Worm (Caenorhabditis elegans) whole organism, L1 larva: Measurements from ENCODE around the gene C05C10.3.

Experiments used
- C34B4.2 ChIP-seq: sonication (generic microtip); optimal IDR thresholded peaks from 2 replicates; lab custom pipeline; 2017; ENCODE audit warnings: mild to moderate bottlenecking, missing genetic modification characterization, missing compliant biosample characterization
- aly-2 ChIP-seq: fragments of 150-350 bp; optimal IDR thresholded peaks from 2 replicates; lab custom pipeline; 2014; ENCODE audit warnings: missing biosample characterization, missing genetic modification characterization
- blmp-1 ChIP-seq: fragments of 150-350 bp; optimal IDR thresholded peaks from 2 replicates; lab custom pipeline; 2014; ENCODE audit warnings: missing biosample characterization, missing genetic modification characterization
- ces-1 ChIP-seq: fragments of 150-350 bp; optimal IDR thresholded peaks from 2 replicates; lab custom pipeline; 2014; ENCODE audit warnings: missing biosample characterization, missing genetic modification reagents, missing genetic modification characterization
- dpl-1 ChIP-seq, 3 experiments: fragments of 150-350 bp in 2 of 3; sonication (generic microtip) in 1 of 3; optimal IDR thresholded peaks; 2 replicates each; lab custom pipeline; 2014 to 2017; ENCODE audit warnings: missing biosample characterization in 3 of 3, missing genetic modification characterization in 3 of 3, missing genetic modification reagents in 3 of 3
- dsc-1 ChIP-seq: sonication (generic microtip); optimal IDR thresholded peaks from 2 replicates; lab custom pipeline; 2016; ENCODE audit warnings: mild to moderate bottlenecking, missing genetic modification characterization, missing compliant biosample characterization
- efl-1 ChIP-seq, 4 experiments: fragments of 150-350 bp; optimal IDR thresholded peaks in 3 of 4; peaks in 1 of 4; 1 replicate in 1 of 4; 2 replicates in 3 of 4; lab custom pipeline; 2014; ENCODE audit warnings: missing biosample characterization in 2 of 4, missing genetic modification characterization in 2 of 4, missing genetic modification reagents in 2 of 4
- efl-3 ChIP-seq: fragments of 200-800 bp; sonication (Bioruptor generic); optimal IDR thresholded peaks from 2 replicates; lab custom pipeline; 2018; ENCODE audit warnings: mild to moderate bottlenecking, missing genetic modification characterization, missing compliant biosample characterization
- egl-27 ChIP-seq, 2 experiments: fragments of 150-350 bp in 1 of 2; sonication (generic microtip); optimal IDR thresholded peaks; 3 replicates each; lab custom pipeline; 2017 to 2018; ENCODE audit warnings: missing biosample characterization in 2 of 2, missing genetic modification characterization in 2 of 2, missing genetic modification reagents in 2 of 2
- elt-3 ChIP-seq, 6 experiments: fragments of 150-350 bp in 1 of 6; sonication (generic microtip); optimal IDR thresholded peaks; 2 replicates each; lab custom pipeline; 2017 to 2018; ENCODE audit warnings: missing biosample characterization in 6 of 6, missing genetic modification characterization in 6 of 6, inconsistent platforms in 1 of 6
- ets-5 ChIP-seq: fragments of 200-800 bp; sonication (Bioruptor generic); IDR thresholded peaks from 2 replicates; pipeline ENCODE4 v1.3.6; 2022; ENCODE audit warnings: missing genetic modification characterization, missing compliant biosample characterization
- fkh-4 ChIP-seq: sonication (generic microtip); optimal IDR thresholded peaks from 2 replicates; lab custom pipeline; 2016; ENCODE audit warnings: missing compliant biosample characterization, missing genetic modification characterization, borderline replicate concordance
- fkh-8 ChIP-seq: sonication (generic microtip); optimal IDR thresholded peaks from 2 replicates; lab custom pipeline; 2016; ENCODE audit warnings: mild to moderate bottlenecking, missing genetic modification characterization, missing compliant biosample characterization
- grh-1 ChIP-seq: fragments of 200-800 bp; sonication (Bioruptor generic); IDR thresholded peaks from 2 replicates; pipeline ENCODE4 v1.3.6; 2022; ENCODE audit warnings: missing genetic modification reagents, missing genetic modification characterization, missing compliant biosample characterization
- hlh-4 ChIP-seq: sonication (generic microtip); optimal IDR thresholded peaks from 2 replicates; lab custom pipeline; 2016; ENCODE audit warnings: mild to moderate bottlenecking, missing genetic modification characterization, missing compliant biosample characterization
- hpl-2 ChIP-seq: fragments of 150-350 bp; optimal IDR thresholded peaks from 2 replicates; lab custom pipeline; 2014; ENCODE audit warnings: missing biosample characterization, missing genetic modification reagents, missing genetic modification characterization
- irx-1 ChIP-seq: sonication (generic microtip); optimal IDR thresholded peaks from 2 replicates; lab custom pipeline; 2016; ENCODE audit warnings: missing genetic modification characterization, missing compliant biosample characterization
- isw-1 ChIP-seq: fragments of 200-800 bp; sonication (Bioruptor generic); IDR thresholded peaks from 2 replicates; pipeline ENCODE4 v1.3.6; 2022; ENCODE audit warnings: missing genetic modification characterization, missing compliant biosample characterization
- lin-13 ChIP-seq: fragments of 150-350 bp; optimal IDR thresholded peaks from 2 replicates; lab custom pipeline; 2014; ENCODE audit warnings: missing biosample characterization, missing genetic modification reagents, missing genetic modification characterization
- lin-14 ChIP-seq: fragments of 200-800 bp; sonication (Bioruptor generic); optimal IDR thresholded peaks from 2 replicates; lab custom pipeline; 2018; ENCODE audit warnings: mild to moderate bottlenecking, missing genetic modification characterization, moderate library complexity, missing compliant biosample characterization
- lin-35 ChIP-seq, 2 experiments: fragments of 150-350 bp; optimal IDR thresholded peaks; 2 replicates each; lab custom pipeline; 2014; ENCODE audit warnings: missing biosample characterization in 2 of 2, missing genetic modification characterization in 2 of 2, missing genetic modification reagents in 2 of 2
- lin-39 ChIP-seq: fragments of 150-350 bp; optimal IDR thresholded peaks from 2 replicates; lab custom pipeline; 2014; ENCODE audit warnings: missing biosample characterization, missing genetic modification reagents, missing genetic modification characterization
- lsy-2 ChIP-seq, 2 experiments: fragments of 150-350 bp; optimal IDR thresholded peaks; 2 replicates each; lab custom pipeline; 2014; ENCODE audit warnings: missing biosample characterization in 2 of 2, missing genetic modification characterization in 2 of 2
- mdl-1 ChIP-seq, 2 experiments: fragments of 150-350 bp; optimal IDR thresholded peaks; 2 replicates each; lab custom pipeline; 2014 to 2017; ENCODE audit warnings: missing biosample characterization in 2 of 2, missing genetic modification characterization in 2 of 2, inconsistent platforms in 1 of 2
- mef-2 ChIP-seq: fragments of 150-350 bp; optimal IDR thresholded peaks from 2 replicates; lab custom pipeline; 2014; ENCODE audit warnings: missing biosample characterization, missing genetic modification characterization
- mep-1 ChIP-seq: fragments of 150-350 bp; optimal IDR thresholded peaks from 2 replicates; lab custom pipeline; 2014; ENCODE audit warnings: missing biosample characterization, missing genetic modification characterization
- nhr-12 ChIP-seq: sonication (generic microtip); optimal IDR thresholded peaks from 2 replicates; lab custom pipeline; 2017; ENCODE audit warnings: missing biosample characterization, missing genetic modification characterization
- nhr-19 ChIP-seq: fragments of 200-800 bp; sonication (Bioruptor generic); conservative IDR thresholded peaks from 2 replicates; pipeline ENCODE4 v1.3.6; 2022; ENCODE audit warnings: missing genetic modification characterization, missing compliant biosample characterization
- nhr-237 ChIP-seq: fragments of 150-350 bp; optimal IDR thresholded peaks from 2 replicates; lab custom pipeline; 2014; ENCODE audit warnings: missing biosample characterization, missing genetic modification characterization
- nhr-47 ChIP-seq: sonication (generic microtip); optimal IDR thresholded peaks from 2 replicates; lab custom pipeline; 2016; ENCODE audit warnings: mild to moderate bottlenecking, missing genetic modification characterization, moderate library complexity, missing compliant biosample characterization
- nhr-77 ChIP-seq: fragments of 150-350 bp; optimal IDR thresholded peaks from 2 replicates; lab custom pipeline; 2014; ENCODE audit warnings: missing biosample characterization, missing genetic modification characterization
- nhr-84 ChIP-seq: sonication (generic microtip); optimal IDR thresholded peaks from 2 replicates; lab custom pipeline; 2017; ENCODE audit warnings: missing biosample characterization, missing genetic modification characterization
- nhr-85 ChIP-seq: sonication (generic microtip); peaks from one replicate; lab custom pipeline; 2016; ENCODE audit warnings: missing genetic modification characterization, inconsistent platforms, missing compliant biosample characterization
- nhr-90 ChIP-seq: sonication (generic microtip); optimal IDR thresholded peaks from 2 replicates; lab custom pipeline; 2016; ENCODE audit warnings: mild to moderate bottlenecking, missing genetic modification characterization, missing compliant biosample characterization; ENCODE audit not compliant: poor library complexity
- pag-3 ChIP-seq: sonication (generic microtip); optimal IDR thresholded peaks from 2 replicates; lab custom pipeline; 2017; ENCODE audit warnings: missing genetic modification characterization, mild to moderate bottlenecking, missing compliant biosample characterization, antibody characterized with exemption, borderline replicate concordance; ENCODE audit not compliant: insufficient read depth
- rnt-1 ChIP-seq: sonication (generic microtip); optimal IDR thresholded peaks from 2 replicates; lab custom pipeline; 2016; ENCODE audit warnings: mild to moderate bottlenecking, missing genetic modification characterization, moderate library complexity, missing compliant biosample characterization
- skn-1 ChIP-seq: fragments of 150-350 bp; optimal IDR thresholded peaks from 2 replicates; lab custom pipeline; 2014; ENCODE audit warnings: missing biosample characterization, missing genetic modification characterization
- snpc-4 ChIP-seq: fragments of 150-350 bp; optimal IDR thresholded peaks from 2 replicates; lab custom pipeline; 2014; ENCODE audit warnings: missing biosample characterization, missing genetic modification characterization
- sox-4 ChIP-seq: sonication (generic microtip); optimal IDR thresholded peaks from 2 replicates; lab custom pipeline; 2016; ENCODE audit warnings: missing genetic modification characterization, missing compliant biosample characterization
- sup-37 ChIP-seq: fragments of 200-800 bp; sonication (Bioruptor generic); optimal IDR thresholded peaks from 2 replicates; lab custom pipeline; 2018; ENCODE audit warnings: mild to moderate bottlenecking, missing genetic modification characterization, missing compliant biosample characterization
- swsn-7 ChIP-seq: sonication (generic microtip); optimal IDR thresholded peaks from 2 replicates; lab custom pipeline; 2016; ENCODE audit warnings: missing genetic modification characterization, missing compliant biosample characterization
- tlp-1 ChIP-seq: fragments of 150-350 bp; optimal IDR thresholded peaks from 2 replicates; lab custom pipeline; 2014; ENCODE audit warnings: missing biosample characterization, missing genetic modification characterization
- unc-130 ChIP-seq: fragments of 150-350 bp; optimal IDR thresholded peaks from 2 replicates; lab custom pipeline; 2017; ENCODE audit warnings: missing biosample characterization, missing genetic modification characterization, inconsistent platforms
- unc-62 ChIP-seq: fragments of 150-350 bp; optimal IDR thresholded peaks from 2 replicates; lab custom pipeline; 2014; ENCODE audit warnings: missing biosample characterization, missing genetic modification reagents, missing genetic modification characterization
- unc-86 ChIP-seq: sonication (generic microtip); optimal IDR thresholded peaks from 2 replicates; lab custom pipeline; 2016; ENCODE audit warnings: missing genetic modification characterization, missing compliant biosample characterization
- vab-15 ChIP-seq: sonication (generic microtip); optimal IDR thresholded peaks from 2 replicates; lab custom pipeline; 2017; ENCODE audit warnings: missing genotype, mild to moderate bottlenecking, missing genetic modification characterization, missing compliant biosample characterization
- zag-1 ChIP-seq: fragments of 150-350 bp; optimal IDR thresholded peaks from 2 replicates; lab custom pipeline; 2014; ENCODE audit warnings: missing biosample characterization, missing genetic modification characterization
- ztf-4 ChIP-seq: fragments of 150-350 bp; optimal IDR thresholded peaks from 2 replicates; lab custom pipeline; 2014; ENCODE audit warnings: missing biosample characterization, missing genetic modification characterization

C05C10.3 gene

ce11 chrII:9892409-9892808, 44.3 kb downstream of the C05C10.3 start, which contains the start of gene C08H9.16 (continued):
- TF ChIP-seq unc-62 (GFP tag; lab: Kevin White, UChicago) (no peak), ets-5 (GFP tag; lab: Robert Waterston, UW) (no peak), egl-27 (tag; optimal IDR thresholded peaks at IDR 0.05; lab: Kevin White, UChicago) (no peak), isw-1 (GFP tag; lab: Robert Waterston, UW) (peak; percentile 9; the same call in 1 of the 2 replicates), elt-3 (tag; optimal IDR thresholded peaks at IDR 0.05; lab: Kevin White, UChicago) (peak in 1 of 6 experiments; percentile 68), ces-1 (GFP tag; lab: Kevin White, UChicago) (no peak), hlh-4 (tag; lab: Kevin White, UChicago) (no peak), nhr-237 (tag; lab: Kevin White, UChicago) (no peak), unc-130 (no peak), nhr-12 (tag; lab: Kevin White, UChicago) (no peak), nhr-90 (tag; lab: Kevin White, UChicago) (no peak), pag-3 (no peak), mef-2 (no peak), grh-1 (peak; percentile 86), fkh-4 (no peak), zag-1 (no peak), rnt-1 (tag; lab: Kevin White, UChicago) (peak; percentile 17), dsc-1 (tag; lab: Kevin White, UChicago) (no peak), tlp-1 (tag; lab: Kevin White, UChicago) (no peak), nhr-19 (GFP tag; lab: Robert Waterston, UW) (peak; percentile 24; the same call in 1 of the 2 replicates), unc-86 (tag; lab: Kevin White, UChicago) (no peak), lin-35 (GFP tag; optimal IDR thresholded peaks at IDR 0.05; lab: Kevin White, UChicago) (peak; percentile 30 to 71), lin-13 (GFP tag; lab: Kevin White, UChicago) (no peak), nhr-47 (no peak), sox-4 (tag; lab: Kevin White, UChicago) (no peak), C34B4.2 (tag; lab: Kevin White, UChicago) (no peak), irx-1 (tag; lab: Kevin White, UChicago) (peak; percentile 1), snpc-4 (tag; lab: Kevin White, UChicago) (no peak), swsn-7 (tag; lab: Kevin White, UChicago) (peak; percentile 7), aly-2 (tag; lab: Kevin White, UChicago) (no peak)

ce11 chrII:9891823-9892222, 44.9 kb downstream of the C05C10.3 start:
- no peak for TF ChIP-seq efl-1 (optimal IDR thresholded peaks at IDR 0.05; lab: Kevin White, UChicago)
- peak in 1 of 2 experiments; percentile 90 for TF ChIP-seq efl-1 (GFP tag; optimal IDR thresholded peaks at IDR 0.05 in 1 of 2; lab: Kevin White, UChicago)
- TF ChIP-seq nhr-19 (GFP tag; lab: Robert Waterston, UW), result no peak
- TF ChIP-seq mep-1 (tag; lab: Kevin White, UChicago), result no peak
- no peak for TF ChIP-seq rnt-1 (tag; lab: Kevin White, UChicago)
- TF ChIP-seq ztf-4 (tag; lab: Kevin White, UChicago), result no peak
- TF ChIP-seq nhr-85 (tag; lab: Kevin White, UChicago), result peak; percentile 1

ce11 chrII:9891031-9891689, 45.5 kb downstream of the C05C10.3 start, which contains the start of gene vgln-1:
TSS of gene vgln-1 (minus strand) at chrII:9891081.
- peak in 1 of 2 experiments; percentile 39 for TF ChIP-seq lsy-2 (tag; optimal IDR thresholded peaks at IDR 0.05; lab: Kevin White, UChicago)
- TF ChIP-seq lin-14 (GFP tag; lab: Kevin White, UChicago), result peak; percentile 59
- no peak for TF ChIP-seq vab-15 (tag; lab: Kevin White, UChicago)
- no peak for TF ChIP-seq efl-3 (GFP tag; lab: Kevin White, UChicago)
- no peak for TF ChIP-seq hpl-2 (GFP tag; lab: Kevin White, UChicago)
- TF ChIP-seq nhr-77 (tag; lab: Kevin White, UChicago), result no peak
- no peak for TF ChIP-seq nhr-84
- TF ChIP-seq skn-1 (tag; lab: Kevin White, UChicago), result no peak
- peak; percentile 5 to 23 for TF ChIP-seq efl-1 (optimal IDR thresholded peaks at IDR 0.05; lab: Kevin White, UChicago)
- peak in 1 of 2 experiments; percentile 77 for TF ChIP-seq efl-1 (GFP tag; optimal IDR thresholded peaks at IDR 0.05 in 1 of 2; lab: Kevin White, UChicago)
- TF ChIP-seq lin-39 (tag; lab: Kevin White, UChicago), result no peak
- TF ChIP-seq dpl-1 (GFP tag; optimal IDR thresholded peaks at IDR 0.05; lab: Kevin White, UChicago), result no peak
- no peak for TF ChIP-seq unc-86 (tag; lab: Kevin White, UChicago)
- TF ChIP-seq sup-37 (GFP tag; lab: Kevin White, UChicago), result no peak
- TF ChIP-seq fkh-8, result no peak
- no peak for TF ChIP-seq nhr-19 (GFP tag; lab: Robert Waterston, UW)
- no peak for TF ChIP-seq mdl-1 (tag; optimal IDR thresholded peaks at IDR 0.05; lab: Kevin White, UChicago)
- peak; percentile 74 for TF ChIP-seq blmp-1 (tag; lab: Kevin White, UChicago)
